Fruit fly (Drosophila melanogaster): ENCODE results near the gene Mob2.

dm6 chr3L:11531300-11531699 lies 30.7 kb downstream of the Mob2 start:
- no peak for TF ChIP-seq ttk (optimal IDR thresholded peaks at IDR 0.05)
- no peak for TF ChIP-seq psq (optimal IDR thresholded peaks at IDR 0.05)
- TF ChIP-seq Sin3A (optimal IDR thresholded peaks at IDR 0.05) = no peak
- TF ChIP-seq insv (optimal IDR thresholded peaks at IDR 0.05) = no peak
- TF ChIP-seq Myc (optimal IDR thresholded peaks at IDR 0.05) = no peak

Measured in Kc167 (cell line).